Fruit fly (Drosophila melanogaster) whole organism, wandering third instar larva: Measurements from ENCODE around the gene CG33795.

Experiments used
- Abd-B ChIP-seq: fragments of >200 bp; optimal IDR thresholded peaks from 2 replicates; lab custom pipeline; 2017; ENCODE audit warnings: missing biosample characterization, missing genetic modification characterization
- CG32264 ChIP-seq: fragments of 200-800 bp; sonication (Bioruptor generic); optimal IDR thresholded peaks from 2 replicates; lab custom pipeline; 2016; ENCODE audit warnings: missing biosample characterization, missing genetic modification characterization
- CG9705 ChIP-seq: fragments of 200-800 bp; sonication (Bioruptor generic); optimal IDR thresholded peaks from 2 replicates; lab custom pipeline; 2018; ENCODE audit warnings: missing biosample characterization, mild to moderate bottlenecking, missing genetic modification characterization
- CrebA ChIP-seq: fragments of 200-800 bp; sonication (Bioruptor generic); optimal IDR thresholded peaks from 2 replicates; lab custom pipeline; 2016; ENCODE audit warnings: missing biosample characterization, mild to moderate bottlenecking, missing genetic modification characterization, borderline replicate concordance
- Dif ChIP-seq: fragments of 200-275, 200-300 bp; sonication (Bioruptor generic); optimal IDR thresholded peaks from 2 replicates; lab custom pipeline; 2018; ENCODE audit warnings: missing biosample characterization, missing genetic modification characterization; ENCODE audit not compliant: partially characterized antibody
- GATAd ChIP-seq: sonication (Bioruptor generic); optimal IDR thresholded peaks from 2 replicates; lab custom pipeline; 2016; ENCODE audit warnings: missing biosample characterization, missing genetic modification characterization
- HLH106 ChIP-seq: fragments of 200-800 bp; optimal IDR thresholded peaks from 3 replicates; lab custom pipeline; 2019; ENCODE audit warnings: missing biosample characterization, mild to moderate bottlenecking, missing genetic modification characterization, moderate library complexity
- Hnf4 ChIP-seq: fragments of 200-800 bp; sonication (Bioruptor generic); optimal IDR thresholded peaks from 2 replicates; lab custom pipeline; 2016; ENCODE audit warnings: missing biosample characterization, mild to moderate bottlenecking, missing genetic modification characterization
- Hr83 ChIP-seq: fragments of 200-300 bp; sonication (Bioruptor generic); optimal IDR thresholded peaks from 2 replicates; lab custom pipeline; 2016; ENCODE audit warnings: missing biosample characterization, mild to moderate bottlenecking, missing genetic modification characterization, moderate library complexity; ENCODE audit not compliant: poor library complexity, severe bottlenecking
- Jra ChIP-seq: sonication (Bioruptor generic); optimal IDR thresholded peaks from 2 replicates; lab custom pipeline; 2016; ENCODE audit warnings: missing biosample characterization, missing genetic modification characterization
- Mio ChIP-seq: sonication (Bioruptor generic); optimal IDR thresholded peaks from 2 replicates; lab custom pipeline; 2016; ENCODE audit warnings: missing biosample characterization, missing genetic modification characterization
- N ChIP-seq: fragments of >200 bp; optimal IDR thresholded peaks from 2 replicates; lab custom pipeline; 2018; ENCODE audit warnings: missing biosample characterization, missing external identifiers, missing genetic modification characterization
- OdsH ChIP-seq: fragments of 200-800 bp; sonication (Bioruptor generic); optimal IDR thresholded peaks from 2 replicates; lab custom pipeline; 2016; ENCODE audit warnings: missing biosample characterization, mild to moderate bottlenecking, missing genetic modification characterization
- Rel ChIP-seq, 2 experiments: fragments of 200-800 bp; sonication (Bioruptor generic) in 1 of 2; optimal IDR thresholded peaks; 2 replicates in 1 of 2; 3 replicates in 1 of 2; lab custom pipeline; 2016 to 2019; ENCODE audit warnings: mild to moderate bottlenecking in 2 of 2, missing biosample characterization in 2 of 2, missing genetic modification characterization in 2 of 2, moderate library complexity in 1 of 2
- Sp1 ChIP-seq: fragments of 200-800 bp; sonication (Bioruptor generic); optimal IDR thresholded peaks from 3 replicates; lab custom pipeline; 2019; ENCODE audit warnings: missing biosample characterization, mild to moderate bottlenecking, missing genetic modification characterization, moderate library complexity
- br ChIP-seq: fragments of 200-800 bp; sonication (Bioruptor generic); optimal IDR thresholded peaks from 2 replicates; lab custom pipeline; 2016; ENCODE audit warnings: missing biosample characterization, missing genetic modification characterization
- brk ChIP-seq: fragments of 200-800 bp; sonication (Bioruptor generic); optimal IDR thresholded peaks from 2 replicates; lab custom pipeline; 2016; ENCODE audit warnings: missing biosample characterization, mild to moderate bottlenecking, missing genetic modification characterization
- dl ChIP-seq, 2 experiments: fragments of 175-275, 200-275 bp in 1 of 2; fragments of 200-275 bp in 1 of 2; sonication (Bioruptor generic); optimal IDR thresholded peaks; lab custom pipeline; 2018; ENCODE audit warnings: mild to moderate bottlenecking in 2 of 2, missing biosample characterization in 2 of 2, missing genetic modification characterization in 2 of 2, moderate library complexity in 2 of 2; ENCODE audit not compliant: partially characterized antibody in 2 of 2, insufficient read depth in 1 of 2
- dmrt93B ChIP-seq: fragments of 200-800 bp; sonication (Bioruptor generic); optimal IDR thresholded peaks from 2 replicates; lab custom pipeline; 2018; ENCODE audit warnings: missing biosample characterization, mild to moderate bottlenecking, missing genetic modification characterization
- ey ChIP-seq: fragments of 200-800 bp; sonication (Bioruptor generic); optimal IDR thresholded peaks from 2 replicates; lab custom pipeline; 2016; ENCODE audit warnings: missing biosample characterization, missing genetic modification characterization
- foxo ChIP-seq, 2 experiments: fragments of 200-800 bp; sonication (Bioruptor generic); optimal IDR thresholded peaks; 2 replicates in 1 of 2; 3 replicates in 1 of 2; lab custom pipeline; 2016 to 2017; ENCODE audit warnings: missing biosample characterization in 2 of 2, missing genetic modification characterization in 2 of 2
- fru ChIP-seq: fragments of 200-800 bp; sonication (Bioruptor generic); optimal IDR thresholded peaks from 3 replicates; lab custom pipeline; 2016; ENCODE audit warnings: missing biosample characterization, mild to moderate bottlenecking, missing genetic modification characterization
- h ChIP-seq: fragments of 200-800 bp; sonication (Bioruptor generic); optimal IDR thresholded peaks from 3 replicates; lab custom pipeline; 2016; ENCODE audit warnings: missing biosample characterization, mild to moderate bottlenecking, missing genetic modification characterization
- jim ChIP-seq: fragments of 175-275, 200-325 bp; sonication (Bioruptor generic); optimal IDR thresholded peaks from 2 replicates; lab custom pipeline; 2016; ENCODE audit warnings: missing biosample characterization, mild to moderate bottlenecking, missing genetic modification characterization
- psq ChIP-seq: fragments of 200-800 bp; sonication (Bioruptor generic); optimal IDR thresholded peaks from 3 replicates; lab custom pipeline; 2017; ENCODE audit warnings: missing biosample characterization, mild to moderate bottlenecking, missing genetic modification characterization, moderate library complexity
- rgr ChIP-seq: fragments of 200-800 bp; sonication (Bioruptor generic); optimal IDR thresholded peaks from 3 replicates; lab custom pipeline; 2016; ENCODE audit warnings: missing biosample characterization, mild to moderate bottlenecking, missing genetic modification characterization
- sage ChIP-seq: fragments of 200-800 bp; sonication (Bioruptor generic); optimal IDR thresholded peaks from 2 replicates; lab custom pipeline; 2016; ENCODE audit warnings: missing biosample characterization, mild to moderate bottlenecking, missing genetic modification characterization
- sv ChIP-seq: fragments of 200-800 bp; sonication (Bioruptor generic); optimal IDR thresholded peaks from 3 replicates; lab custom pipeline; 2016; ENCODE audit warnings: missing biosample characterization, missing genetic modification characterization
- usp ChIP-seq: fragments of >200 bp; optimal IDR thresholded peaks from 2 replicates; lab custom pipeline; 2017; ENCODE audit warnings: missing biosample characterization, missing genetic modification characterization
- woc ChIP-seq: sonication (Bioruptor generic); optimal IDR thresholded peaks from 2 replicates; lab custom pipeline; 2016; ENCODE audit warnings: missing biosample characterization, mild to moderate bottlenecking, missing genetic modification characterization

The CG33795 gene

DNA sequence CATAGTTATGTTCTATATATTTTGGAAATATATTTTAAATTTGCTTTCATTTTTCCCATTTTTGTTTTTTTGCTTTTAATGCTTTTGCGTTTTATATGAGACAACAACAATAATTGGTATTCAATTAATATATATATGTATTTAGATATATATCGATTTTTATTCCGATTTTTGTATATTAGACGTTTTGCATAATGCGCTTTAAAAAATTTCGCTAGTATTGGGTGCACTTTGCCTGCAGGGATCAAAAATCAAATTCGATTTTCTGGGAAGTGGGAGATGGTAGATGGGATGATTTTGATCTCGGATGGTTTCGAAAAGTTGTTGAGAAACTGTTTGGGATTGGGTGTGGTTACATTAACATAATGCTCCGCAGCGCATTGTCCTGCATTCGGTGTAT lies 33.4 kb downstream of the CG33795 start, which contains the start of gene CG5157:
Gene CG5157, minus strand, starts transcription at position 101 of the 400 bp plus-strand sequence.
- no peak for TF ChIP-seq OdsH
- no peak for TF ChIP-seq woc (GFP tag; lab: Kevin White, UChicago)

DNA sequence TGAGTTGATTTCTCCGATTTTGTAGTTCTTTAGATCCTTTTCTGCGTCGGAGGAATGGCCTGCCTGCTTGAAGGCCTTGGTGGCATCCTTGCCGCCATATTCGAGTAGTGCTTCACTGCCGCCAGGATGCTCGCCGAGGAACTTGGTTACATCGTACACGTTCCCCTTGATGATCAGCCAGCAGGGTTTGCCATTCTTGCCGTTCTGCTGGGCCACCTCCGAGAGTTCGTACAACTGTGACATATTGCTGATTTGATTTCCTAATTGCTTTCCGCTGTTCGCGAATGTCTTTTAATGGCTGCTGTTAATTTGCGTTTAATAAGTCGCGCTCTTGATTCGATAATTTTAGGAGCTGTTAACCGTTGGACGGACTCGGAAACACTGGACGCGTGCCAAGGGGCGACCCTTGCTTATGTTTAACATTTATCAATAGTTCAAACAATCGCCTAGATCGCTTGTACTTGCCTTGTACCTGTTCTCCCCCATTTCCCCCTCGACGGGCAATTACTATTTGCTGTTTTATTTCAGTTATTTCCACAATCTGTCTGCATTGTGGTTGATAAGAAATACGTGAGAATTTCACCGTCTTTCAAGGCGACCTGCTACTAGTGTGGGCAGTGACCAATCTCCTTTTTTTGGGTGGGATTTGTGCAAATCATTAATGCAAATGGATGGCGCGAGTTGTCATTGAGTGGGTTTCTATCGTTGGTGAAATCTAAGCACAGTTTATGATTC lies 34.2 kb downstream of the CG33795 start:
- no peak for TF ChIP-seq CrebA
- TF ChIP-seq N: no peak
- TF ChIP-seq jim: no peak
- no peak for TF ChIP-seq Mio (GFP tag; lab: Kevin White, UChicago)
- TF ChIP-seq Hr83: no peak
- no peak for TF ChIP-seq Sp1 (GFP tag; lab: Kevin White, UChicago)

DNA sequence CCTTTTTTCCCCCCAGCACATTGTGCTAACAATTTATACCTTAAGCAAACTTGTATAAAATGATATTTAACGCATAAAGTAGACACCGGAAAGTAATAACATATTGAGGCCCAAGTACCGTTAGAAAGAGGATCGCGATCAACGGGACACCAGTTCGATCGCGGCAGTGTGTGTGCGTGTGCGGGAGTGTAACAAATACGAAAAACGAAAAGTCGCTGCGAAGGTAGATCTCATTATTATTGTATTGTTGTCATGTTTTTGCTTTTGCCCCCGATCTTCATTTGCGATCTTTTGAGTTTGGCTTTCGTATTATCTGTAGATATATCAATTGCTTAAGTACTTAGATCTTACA lies 39.1 kb downstream of the CG33795 start:
- TF ChIP-seq h (GFP tag; lab: Kevin White, UChicago) (no peak), OdsH (no peak), woc (GFP tag; lab: Kevin White, UChicago) (no peak), dl (GFP tag; optimal IDR thresholded peaks at IDR 0.05; lab: Kevin White, UChicago; ENCODE audit: insufficient read depth in 1 of 2, partially characterized antibody in 2 of 2) (no peak), sv (GFP tag; lab: Kevin White, UChicago) (no peak), HLH106 (tag; lab: Kevin White, UChicago) (no peak)

DNA sequence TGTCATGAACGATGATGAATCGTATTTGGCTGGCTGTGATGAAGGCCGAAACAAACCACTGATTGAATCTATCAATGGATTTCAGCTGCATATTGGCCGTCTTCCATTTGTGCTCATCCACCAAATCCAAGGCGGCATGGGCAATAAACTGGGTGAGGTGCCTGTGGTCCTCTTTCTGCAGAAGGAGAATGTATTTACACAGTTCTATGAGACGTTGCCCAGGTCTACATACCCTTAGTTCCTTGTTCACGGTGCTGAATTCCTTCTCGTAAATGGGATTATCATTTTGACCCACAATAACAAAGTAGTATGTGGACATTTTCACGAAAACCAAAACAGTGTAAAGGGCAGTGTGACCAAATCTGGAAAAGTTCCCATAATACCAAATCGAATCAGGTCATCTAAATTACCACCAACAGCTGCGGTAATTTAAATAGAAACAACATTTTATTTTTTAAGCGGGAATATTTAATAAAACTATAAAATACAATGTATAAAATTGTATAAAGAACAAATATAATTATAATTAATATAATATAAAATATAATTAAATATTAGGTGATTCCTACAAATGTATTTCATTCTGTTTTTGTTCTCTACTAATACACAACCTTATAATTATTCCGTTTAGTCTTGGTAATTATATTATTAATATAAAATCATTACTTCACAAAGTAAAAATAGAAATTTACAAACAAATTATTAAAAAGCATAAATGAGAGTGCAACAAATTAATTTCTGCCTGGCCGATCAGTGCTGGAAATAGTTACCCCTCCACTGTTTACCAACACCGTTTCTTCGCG lies 39.7 kb downstream of the CG33795 start, which contains the start of the genes Trs20 and elg1:
Gene Trs20, minus strand, starts transcription at position 369 of the 803 bp plus-strand sequence.
Gene elg1, plus strand, starts transcription at position 765 of the 803 bp plus-strand sequence.
- TF ChIP-seq br (GFP tag; lab: Kevin White, UChicago) (peak; percentile 54), Sp1 (GFP tag; lab: Kevin White, UChicago) (peak; percentile 70), OdsH (peak; percentile 22), fru (GFP tag; lab: Kevin White, UChicago) (peak; percentile 24), sv (GFP tag; lab: Kevin White, UChicago) (peak; percentile 46), HLH106 (tag; lab: Kevin White, UChicago) (peak; percentile 70), dmrt93B (GFP tag; lab: Kevin White, UChicago) (peak; percentile 22), Dif (no peak), Hnf4 (GFP tag; lab: Kevin White, UChicago) (peak; percentile 48), N (no peak), GATAd (GFP tag; lab: Kevin White, UChicago) (no peak), foxo (GFP tag; optimal IDR thresholded peaks at IDR 0.05; lab: Kevin White, UChicago) (peak in 1 of 2 experiments; percentile 76), Rel (GFP tag; optimal IDR thresholded peaks at IDR 0.05; lab: Kevin White, UChicago) (no peak), Rel (tag; optimal IDR thresholded peaks at IDR 0.05; lab: Kevin White, UChicago) (peak; percentile 42), CG9705 (GFP tag; lab: Kevin White, UChicago) (no peak), psq (peak; percentile 53), rgr (GFP tag; lab: Kevin White, UChicago) (peak; percentile 54), CG32264 (GFP tag; lab: Kevin White, UChicago) (no peak), h (GFP tag; lab: Kevin White, UChicago) (peak; percentile 50), woc (GFP tag; lab: Kevin White, UChicago) (peak; percentile 58)

DNA sequence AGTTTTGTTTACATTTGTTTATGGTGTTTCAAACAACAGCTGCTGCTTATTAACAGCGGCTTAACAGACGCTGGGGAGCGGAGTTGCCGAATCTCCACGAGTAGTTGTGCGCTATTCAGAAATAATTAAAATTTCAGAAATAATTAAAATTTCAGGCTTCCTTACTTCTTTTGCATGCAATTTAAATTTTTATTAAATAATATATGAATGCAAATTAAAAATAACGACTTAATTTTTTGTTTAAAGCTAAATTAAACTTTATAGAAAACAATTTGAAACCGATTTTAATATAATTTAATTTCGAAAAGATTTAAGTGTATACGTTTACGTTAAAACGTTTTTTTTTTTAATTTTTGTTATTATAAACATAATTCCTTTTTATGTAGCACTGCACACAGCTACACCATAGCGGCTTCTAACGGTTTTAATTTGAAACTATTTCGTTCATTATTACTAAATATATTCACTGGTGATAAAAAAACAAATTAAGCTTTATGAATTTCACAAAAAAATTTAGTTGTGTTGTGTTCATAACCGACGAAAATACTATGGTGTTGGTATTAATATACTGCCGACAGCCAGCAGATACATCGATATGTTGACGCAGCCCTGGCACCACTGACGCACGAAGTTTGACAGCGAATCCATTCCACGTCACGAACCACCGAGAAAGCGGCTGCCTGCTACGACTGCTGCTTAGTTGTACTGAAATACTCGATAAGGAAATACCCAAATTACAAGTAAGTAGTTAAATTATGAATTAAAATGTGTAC lies 42.0 kb downstream of the CG33795 start, which contains the start of gene SsRbeta:
Gene SsRbeta, plus strand, starts transcription at position 645 of the 773 bp plus-strand sequence.
- peak; percentile 60 for TF ChIP-seq sv (GFP tag; lab: Kevin White, UChicago)
- TF ChIP-seq Hr83: peak; percentile 53
- TF ChIP-seq usp (GFP tag; lab: Kevin White, UChicago): no peak
- no peak for TF ChIP-seq Abd-B (GFP tag; lab: Kevin White, UChicago)
- TF ChIP-seq brk: peak; percentile 41
- TF ChIP-seq sage (GFP tag; lab: Kevin White, UChicago): no peak
- TF ChIP-seq dmrt93B (GFP tag; lab: Kevin White, UChicago): no peak
- TF ChIP-seq OdsH: no peak
- TF ChIP-seq foxo (GFP tag; optimal IDR thresholded peaks at IDR 0.05; lab: Kevin White, UChicago): no peak
- no peak for TF ChIP-seq h (GFP tag; lab: Kevin White, UChicago)
- peak; percentile 20 for TF ChIP-seq Jra
- no peak for TF ChIP-seq woc (GFP tag; lab: Kevin White, UChicago)
- TF ChIP-seq ey (GFP tag; lab: Kevin White, UChicago): no peak
- no peak for TF ChIP-seq Rel (GFP tag; optimal IDR thresholded peaks at IDR 0.05; lab: Kevin White, UChicago)
- TF ChIP-seq Rel (tag; optimal IDR thresholded peaks at IDR 0.05; lab: Kevin White, UChicago): peak; percentile 39
- no peak for TF ChIP-seq Mio (GFP tag; lab: Kevin White, UChicago)
